Fruit fly (Drosophila melanogaster) whole organism, embryonic: ENCODE results near the gene mib2.

Source experiments
- Abd-B ChIP-seq: fragments of 200-800 bp; sonication (Bioruptor generic); optimal IDR thresholded peaks from 2 replicates; lab custom pipeline; 2018; ENCODE audit warnings: missing biosample characterization, mild to moderate bottlenecking, missing genetic modification characterization, moderate library complexity
- CG1024 ChIP-seq: fragments of 200-800 bp; sonication (Bioruptor generic); IDR thresholded peaks from 2 replicates; pipeline ENCODE4 v1.3.6; 2022; ENCODE audit warnings: missing biosample characterization, missing genetic modification characterization
- CG12071 ChIP-seq: fragments of 200-800 bp; sonication (Bioruptor generic); optimal IDR thresholded peaks from 3 replicates; lab custom pipeline; 2018; ENCODE audit warnings: missing biosample characterization, mild to moderate bottlenecking, missing genetic modification characterization
- CG1233 ChIP-seq: fragments of 200-800 bp; sonication (Bioruptor generic); optimal IDR thresholded peaks from 4 replicates; lab custom pipeline; 2018; ENCODE audit warnings: missing biosample characterization, mild to moderate bottlenecking, missing genetic modification characterization
- CG14860 ChIP-seq: fragments of 200-800 bp; sonication (Bioruptor generic); IDR thresholded peaks from 3 replicates; pipeline ENCODE4 v1.3.6; 2022; ENCODE audit warnings: missing biosample characterization, missing genetic modification characterization; ENCODE audit not compliant: partially characterized antibody
- CG15269 ChIP-seq: fragments of 200-800 bp; sonication (Bioruptor generic); optimal IDR thresholded peaks from 2 replicates; lab custom pipeline; 2018; ENCODE audit warnings: missing biosample characterization, mild to moderate bottlenecking, missing genetic modification characterization, moderate library complexity
- CG16813 ChIP-seq: fragments of 200-800 bp; sonication (Bioruptor generic); IDR thresholded peaks from 3 replicates; pipeline ENCODE4 v1.3.6; 2022; ENCODE audit warnings: missing biosample characterization, missing genetic modification characterization; ENCODE audit not compliant: partially characterized antibody
- CG17568 ChIP-seq: fragments of 200-800 bp; sonication (Bioruptor generic); optimal IDR thresholded peaks from 2 replicates; lab custom pipeline; 2018; ENCODE audit warnings: missing biosample characterization, mild to moderate bottlenecking, missing genetic modification characterization, moderate library complexity
- CG18764 ChIP-seq: fragments of 200-800 bp; sonication (Bioruptor generic); optimal IDR thresholded peaks from 3 replicates; lab custom pipeline; 2016; ENCODE audit warnings: missing biosample characterization, missing genetic modification characterization
- CG2116 ChIP-seq: fragments of 200-800 bp; sonication (Bioruptor generic); optimal IDR thresholded peaks from 3 replicates; lab custom pipeline; 2018; ENCODE audit warnings: missing biosample characterization, mild to moderate bottlenecking, missing genetic modification characterization
- CG31388 ChIP-seq: fragments of 200-800 bp; sonication (Bioruptor generic); optimal IDR thresholded peaks from 2 replicates; lab custom pipeline; 2016; ENCODE audit warnings: missing biosample characterization, missing genetic modification characterization
- CG33213 ChIP-seq: fragments of 200-800 bp; sonication (Bioruptor generic); optimal IDR thresholded peaks from 3 replicates; lab custom pipeline; 2016; ENCODE audit warnings: missing biosample characterization, missing genetic modification characterization
- CG4730 ChIP-seq: fragments of 200-800 bp; sonication (Bioruptor generic); IDR thresholded peaks from 2 replicates; pipeline ENCODE4 v1.3.6; 2022; ENCODE audit warnings: missing biosample characterization, missing genetic modification characterization
- CG4820 ChIP-seq: fragments of 200-800 bp; sonication (Bioruptor generic); optimal IDR thresholded peaks from 3 replicates; lab custom pipeline; 2016; ENCODE audit warnings: missing biosample characterization, missing genetic modification characterization
- CG6683 ChIP-seq: fragments of 200-800 bp; sonication (Bioruptor generic); optimal IDR thresholded peaks from 2 replicates; lab custom pipeline; 2017; ENCODE audit warnings: missing biosample characterization, mild to moderate bottlenecking, missing genetic modification characterization, missing genetic modification reagents
- CG7372 ChIP-seq: fragments of 200-800 bp; sonication (Bioruptor generic); IDR thresholded peaks from 2 replicates; pipeline ENCODE4 v1.3.6; 2022; ENCODE audit warnings: missing biosample characterization, missing genetic modification characterization
- CG7745 ChIP-seq: fragments of 200-800 bp; sonication (Bioruptor generic); optimal IDR thresholded peaks from 2 replicates; lab custom pipeline; 2018; ENCODE audit warnings: missing biosample characterization, mild to moderate bottlenecking, missing genetic modification characterization, moderate library complexity
- CG9817 ChIP-seq: fragments of 200-800 bp; sonication (Bioruptor generic); optimal IDR thresholded peaks from 2 replicates; lab custom pipeline; 2018; ENCODE audit warnings: missing biosample characterization, mild to moderate bottlenecking, missing genetic modification characterization, moderate library complexity
- CG9876 ChIP-seq: fragments of 200-800 bp; sonication (Bioruptor generic); optimal IDR thresholded peaks from 2 replicates; lab custom pipeline; 2016; ENCODE audit warnings: missing biosample characterization, missing genetic modification characterization
- CG9932 ChIP-seq: fragments of 200-800 bp; sonication (Bioruptor generic); IDR thresholded peaks from 2 replicates; pipeline ENCODE4 v1.3.6; 2022; ENCODE audit warnings: missing biosample characterization, missing genetic modification characterization
- Dip2 ChIP-seq: fragments of 200-800 bp; sonication (Bioruptor generic); IDR thresholded peaks from 2 replicates; pipeline ENCODE4 v1.3.6; 2022; ENCODE audit warnings: missing biosample characterization, missing genetic modification characterization
- Drgx ChIP-seq: fragments of 200-800 bp; sonication (Bioruptor generic); IDR thresholded peaks from 2 replicates; pipeline ENCODE4 v1.3.6; 2022; ENCODE audit warnings: missing biosample characterization, missing genetic modification characterization
- E2f2 ChIP-seq: fragments of 200-800 bp; sonication (Bioruptor generic); IDR thresholded peaks from 2 replicates; pipeline ENCODE4 v1.3.6; 2022; ENCODE audit warnings: missing biosample characterization, missing genetic modification characterization
- HHEX ChIP-seq: fragments of 200-800 bp; sonication (Bioruptor generic); optimal IDR thresholded peaks from 3 replicates; lab custom pipeline; 2017; ENCODE audit warnings: missing biosample characterization, mild to moderate bottlenecking, missing genetic modification characterization, missing genetic modification reagents
- HmgZ ChIP-seq: fragments of 200-800 bp; sonication (Bioruptor generic); optimal IDR thresholded peaks from 2 replicates; lab custom pipeline; 2018; ENCODE audit warnings: missing biosample characterization, mild to moderate bottlenecking, missing genetic modification characterization
- Meics ChIP-seq: fragments of 200-800 bp; sonication (Bioruptor generic); optimal IDR thresholded peaks from 2 replicates; lab custom pipeline; 2017; ENCODE audit warnings: missing biosample characterization, mild to moderate bottlenecking, missing genetic modification characterization
- NC2α ChIP-seq: fragments of 200-800 bp; sonication (Bioruptor generic); optimal IDR thresholded peaks from 2 replicates; lab custom pipeline; 2016; ENCODE audit warnings: missing biosample characterization, missing genetic modification characterization
- NfI ChIP-seq: fragments of 200-800 bp; sonication (Bioruptor generic); optimal IDR thresholded peaks from 3 replicates; lab custom pipeline; 2018; ENCODE audit warnings: missing biosample characterization, mild to moderate bottlenecking, missing genetic modification characterization, moderate library complexity
- PHDP ChIP-seq: fragments of 200-800 bp; sonication (Bioruptor generic); optimal IDR thresholded peaks from 3 replicates; lab custom pipeline; 2018; ENCODE audit warnings: missing biosample characterization, mild to moderate bottlenecking, missing genetic modification characterization, moderate library complexity
- Sin3A ChIP-seq: fragments of >200 bp; optimal IDR thresholded peaks from 2 replicates; lab custom pipeline; 2018
- YL-1 ChIP-seq: fragments of 200-800 bp; sonication (Bioruptor generic); optimal IDR thresholded peaks from 3 replicates; lab custom pipeline; 2017; ENCODE audit warnings: missing biosample characterization, mild to moderate bottlenecking, missing genetic modification characterization
- ac ChIP-seq: fragments of 200-800 bp; sonication (Bioruptor generic); optimal IDR thresholded peaks from 3 replicates; lab custom pipeline; 2017; ENCODE audit warnings: missing biosample characterization, mild to moderate bottlenecking, missing genetic modification characterization
- az2 ChIP-seq: fragments of 200-800 bp; sonication (Bioruptor generic); optimal IDR thresholded peaks from 3 replicates; lab custom pipeline; 2016; ENCODE audit warnings: missing biosample characterization, missing genetic modification characterization
- chn ChIP-seq: fragments of 200-800 bp; sonication (Bioruptor generic); optimal IDR thresholded peaks from 2 replicates; lab custom pipeline; 2016; ENCODE audit warnings: missing biosample characterization, missing genetic modification characterization
- crc ChIP-seq: fragments of 200-800 bp; sonication (Bioruptor generic); optimal IDR thresholded peaks from 2 replicates; lab custom pipeline; 2016; ENCODE audit warnings: missing biosample characterization, missing genetic modification characterization
- esg ChIP-seq: fragments of 200-800 bp; sonication (Bioruptor generic); conservative IDR thresholded peaks from 2 replicates; pipeline ENCODE4 v1.3.6; 2022; ENCODE audit warnings: missing biosample characterization, missing genetic modification characterization
- exex ChIP-seq: fragments of 200-800 bp; sonication (Bioruptor generic); optimal IDR thresholded peaks from 4 replicates; lab custom pipeline; 2018; ENCODE audit warnings: missing biosample characterization, mild to moderate bottlenecking, missing genetic modification characterization, moderate library complexity
- her ChIP-seq: fragments of 200-800 bp; sonication (Bioruptor generic); optimal IDR thresholded peaks from 2 replicates; lab custom pipeline; 2016; ENCODE audit warnings: missing biosample characterization, missing genetic modification characterization
- inv ChIP-seq: fragments of 200-800 bp; sonication (Bioruptor generic); IDR thresholded peaks from 2 replicates; pipeline ENCODE4 v1.3.6; 2022; ENCODE audit warnings: missing biosample characterization, missing genetic modification characterization; ENCODE audit not compliant: partially characterized antibody
- lab ChIP-seq: fragments of 200-800 bp; sonication (Bioruptor generic); optimal IDR thresholded peaks from 3 replicates; lab custom pipeline; 2017; ENCODE audit warnings: missing biosample characterization, missing genetic modification characterization, mild to moderate bottlenecking, moderate library complexity, missing genetic modification reagents
- lbe ChIP-seq: fragments of 200-800 bp; sonication (Bioruptor generic); optimal IDR thresholded peaks from 2 replicates; lab custom pipeline; 2016; ENCODE audit warnings: missing biosample characterization, mild to moderate bottlenecking, missing genetic modification characterization
- otp ChIP-seq: fragments of 200-800 bp; sonication (Bioruptor generic); IDR thresholded peaks from 3 replicates; pipeline ENCODE4, ENCODE4 v1.3.6; 2022; ENCODE audit warnings: missing biosample characterization, missing genetic modification characterization
- p53 ChIP-seq: fragments of 200-800 bp; sonication (Bioruptor generic); optimal IDR thresholded peaks from 2 replicates; lab custom pipeline; 2016; ENCODE audit warnings: missing biosample characterization, missing genetic modification characterization
- sens ChIP-seq: fragments of 200-800 bp; sonication (Bioruptor generic); peaks from one replicate; lab custom pipeline; 2016; ENCODE audit warnings: missing biosample characterization, missing genetic modification characterization
- sisA ChIP-seq: fragments of 200-800 bp; sonication (Bioruptor generic); IDR thresholded peaks from 2 replicates; pipeline ENCODE4 v1.3.6; 2022; ENCODE audit warnings: missing biosample characterization, missing genetic modification characterization
- slp2 ChIP-seq: fragments of 200-800 bp; sonication (Bioruptor generic); optimal IDR thresholded peaks from 2 replicates; lab custom pipeline; 2016; ENCODE audit warnings: missing biosample characterization, missing genetic modification characterization
- so ChIP-seq: fragments of 200-800 bp; sonication (Bioruptor generic); IDR thresholded peaks from 3 replicates; pipeline ENCODE4 v1.3.6; 2022; ENCODE audit warnings: missing biosample characterization, missing genetic modification characterization
- sqz ChIP-seq: fragments of 200-800 bp; sonication (Bioruptor generic); optimal IDR thresholded peaks from 3 replicates; lab custom pipeline; 2018; ENCODE audit warnings: missing biosample characterization, mild to moderate bottlenecking, missing genetic modification characterization
- sug ChIP-seq: fragments of 200-800 bp; optimal IDR thresholded peaks from 2 replicates; lab custom pipeline; 2019; ENCODE audit warnings: missing biosample characterization, mild to moderate bottlenecking, missing genetic modification characterization, moderate library complexity
- twi ChIP-seq: fragments of 200-800 bp; optimal IDR thresholded peaks from 2 replicates; lab custom pipeline; 2019; ENCODE audit warnings: missing biosample characterization, mild to moderate bottlenecking, missing genetic modification characterization, moderate library complexity
- wdn ChIP-seq: fragments of 200-800 bp; sonication (Bioruptor generic); IDR thresholded peaks from 2 replicates; pipeline ENCODE4 v1.3.6; 2022; ENCODE audit warnings: missing biosample characterization, missing genetic modification characterization

mib2 gene

dm6 chr2L:19045111-19045560, 10.9 kb downstream of the mib2 start, which contains the start of the genes Ttc19 and Acn (continued):
- TF ChIP-seq p53 (GFP tag; lab: Kevin White, UChicago) = peak; percentile 65
- no peak for TF ChIP-seq CG7745 (tag; lab: Kevin White, UChicago)
- TF ChIP-seq CG1233 = peak; percentile 76
- TF ChIP-seq CG6683 (GFP tag; lab: Kevin White, UChicago) = peak; percentile 24
- TF ChIP-seq chn (GFP tag; lab: Kevin White, UChicago) = peak; percentile 91
- peak; percentile 83 for TF ChIP-seq wdn (GFP tag; lab: Robert Waterston, UW)
- no peak for TF ChIP-seq Dip2 (GFP tag; lab: Robert Waterston, UW)
- TF ChIP-seq twi (tag; lab: Kevin White, UChicago) = peak; percentile 60
- peak; percentile 71 for TF ChIP-seq E2f2
- TF ChIP-seq CG18764 (GFP tag; lab: Kevin White, UChicago) = peak; percentile 63
- no peak for TF ChIP-seq CG17568
- TF ChIP-seq sug = peak; percentile 88
- peak; percentile 77 for TF ChIP-seq CG7372
- TF ChIP-seq esg (GFP tag; lab: Robert Waterston, UW) = peak; percentile 83
- peak; percentile 98 for TF ChIP-seq CG16813 (GFP tag; lab: Robert Waterston, UW)
- TF ChIP-seq HmgZ = peak; percentile 82
- peak; percentile 82 for TF ChIP-seq Abd-B (GFP tag; lab: Kevin White, UChicago)
- TF ChIP-seq CG2116 (GFP tag; lab: Kevin White, UChicago) = peak; percentile 99
- peak; percentile 71; the same call in 2 of the 3 replicates for TF ChIP-seq otp (GFP tag; lab: Robert Waterston, UW)
- peak; percentile 86 for TF ChIP-seq slp2 (GFP tag; lab: Kevin White, UChicago)
- peak; percentile 82 for TF ChIP-seq az2
- peak; percentile 96 for TF ChIP-seq CG14860 (GFP tag; lab: Robert Waterston, UW)
- TF ChIP-seq CG15269 (tag; lab: Kevin White, UChicago) = peak; percentile 77
- peak; percentile 57 for TF ChIP-seq HHEX
- peak; percentile 92 for TF ChIP-seq CG9932 (GFP tag; lab: Robert Waterston, UW)
- peak; percentile 93 for TF ChIP-seq inv (GFP tag; lab: Robert Waterston, UW)
- TF ChIP-seq crc (GFP tag; lab: Kevin White, UChicago) = peak; percentile 84
- peak; percentile 70 for TF ChIP-seq lbe (GFP tag; lab: Kevin White, UChicago)
- TF ChIP-seq CG9876 (GFP tag; lab: Kevin White, UChicago) = peak; percentile 83
- TF ChIP-seq Drgx = peak; percentile 56
- peak; percentile 80 for TF ChIP-seq CG4820
- TF ChIP-seq lab = peak; percentile 84
- TF ChIP-seq Sin3A (lab: Kevin White, UChicago) = peak; percentile 64
- TF ChIP-seq PHDP = peak; percentile 77
- no peak for TF ChIP-seq sqz (GFP tag; lab: Kevin White, UChicago)
- peak; percentile 68; the same call in 1 of the 3 replicates for TF ChIP-seq so
- TF ChIP-seq Meics (GFP tag; lab: Kevin White, UChicago) = peak; percentile 79
- peak; percentile 56 for TF ChIP-seq CG1024
- TF ChIP-seq CG12071 (GFP tag; lab: Kevin White, UChicago) = no peak
- TF ChIP-seq exex (tag; lab: Kevin White, UChicago) = no peak
- no peak for TF ChIP-seq ac (GFP tag; lab: Kevin White, UChicago)
- peak; percentile 84 for TF ChIP-seq sisA
- TF ChIP-seq sens = peak; percentile 98
- TF ChIP-seq CG33213 (GFP tag; lab: Kevin White, UChicago) = peak; percentile 88
- TF ChIP-seq her = peak; percentile 83
- TF ChIP-seq NfI = peak; percentile 86
- peak; percentile 36 for TF ChIP-seq CG31388 (GFP tag; lab: Kevin White, UChicago)
- peak; percentile 77 for TF ChIP-seq CG4730
- TF ChIP-seq YL-1 (GFP tag; lab: Kevin White, UChicago) = peak; percentile 91
- peak; percentile 88 for TF ChIP-seq CG9817 (tag; lab: Kevin White, UChicago)
- peak; percentile 76 for TF ChIP-seq NC2α (GFP tag; lab: Kevin White, UChicago)
